Worm (Caenorhabditis elegans): ENCODE results near the gene lron-1.
A peak's percentile ranks its signal among the peaks of the same experiment; 100 is the strongest.

lron-1 gene

DNA sequence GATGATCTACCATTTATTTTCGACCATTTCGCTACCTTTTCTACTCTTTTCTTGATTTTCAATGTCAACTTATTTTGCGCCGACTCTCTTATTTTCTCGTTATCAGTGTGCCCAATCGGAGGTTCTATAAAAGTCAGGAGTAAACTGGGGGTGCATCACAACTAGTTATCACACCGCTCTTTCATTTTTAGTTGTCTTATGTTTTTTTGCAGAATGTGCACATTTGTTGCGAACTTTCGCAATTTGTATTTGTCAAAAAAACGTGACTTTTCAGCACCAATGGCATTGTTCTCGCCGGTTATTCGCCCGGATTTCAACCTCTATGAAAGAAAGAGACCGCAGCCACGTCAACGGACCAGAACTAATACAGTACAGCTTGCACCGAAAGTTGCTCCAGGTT lies 34.9 kb upstream of the lron-1 start:
- no peak for TF ChIP-seq fos-1 (tag; optimal IDR thresholded peaks at IDR 0.05)
- no peak for TF ChIP-seq skn-1 (tag; optimal IDR thresholded peaks at IDR 0.05)
- no peak for TF ChIP-seq nhr-43 (tag; optimal IDR thresholded peaks at IDR 0.05; ENCODE audit: poor library complexity, severe bottlenecking)
- TF ChIP-seq fkh-2 (tag; optimal IDR thresholded peaks at IDR 0.05), result no peak
- no peak for TF ChIP-seq nfya-1 (tag; optimal IDR thresholded peaks at IDR 0.05; ENCODE audit: insufficient read depth)
- peak; percentile 41 for TF ChIP-seq pha-4 (tag; optimal IDR thresholded peaks at IDR 0.05)
- TF ChIP-seq pqm-1 (tag; optimal IDR thresholded peaks at IDR 0.05), result peak; percentile 67
- TF ChIP-seq elt-2 (tag; optimal IDR thresholded peaks at IDR 0.05), result peak; percentile 66
- no peak for TF ChIP-seq ama-1 (optimal IDR thresholded peaks at IDR 0.05)
- no peak for TF ChIP-seq nhr-77 (tag; optimal IDR thresholded peaks at IDR 0.05)
- TF ChIP-seq nhr-12 (tag; optimal IDR thresholded peaks at IDR 0.05), result no peak
- no peak for TF ChIP-seq fkh-10 (GFP tag; optimal IDR thresholded peaks at IDR 0.05)
- no peak for TF ChIP-seq jun-1 (tag; optimal IDR thresholded peaks at IDR 0.05)
- TF ChIP-seq nhr-237 (tag; optimal IDR thresholded peaks at IDR 0.05), result no peak
- TF ChIP-seq ztf-4 (tag; optimal IDR thresholded peaks at IDR 0.05), result no peak
- no peak for TF ChIP-seq elt-1 (tag; optimal IDR thresholded peaks at IDR 0.05)

ce11 chrX:14539468-14539867 lies 33.1 kb upstream of the lron-1 start:
- no peak for TF ChIP-seq ceh-28 (tag; optimal IDR thresholded peaks at IDR 0.05)
- peak; percentile 80 for TF ChIP-seq elt-2 (tag; optimal IDR thresholded peaks at IDR 0.05)
- peak; percentile 75 for TF ChIP-seq pqm-1 (tag; optimal IDR thresholded peaks at IDR 0.05)

- TF ChIP-seq zag-1 (tag; optimal IDR thresholded peaks at IDR 0.05) (no peak), lin-39 (tag; optimal IDR thresholded peaks at IDR 0.05) (no peak), eor-1 (tag; optimal IDR thresholded peaks at IDR 0.05) (no peak), pha-4 (tag; optimal IDR thresholded peaks at IDR 0.05) (no peak), fkh-2 (tag; optimal IDR thresholded peaks at IDR 0.05) (no peak), ceh-82 (tag; optimal IDR thresholded peaks at IDR 0.05) (no peak), ceh-28 (tag; optimal IDR thresholded peaks at IDR 0.05) (no peak), mml-1 (tag; optimal IDR thresholded peaks at IDR 0.05) (no peak), nhr-67 (tag; optimal IDR thresholded peaks at IDR 0.05) (no peak), sea-2 (GFP tag; optimal IDR thresholded peaks at IDR 0.05) (no peak), unc-62 (GFP tag; optimal IDR thresholded peaks at IDR 0.05) (no peak), nhr-43 (tag; optimal IDR thresholded peaks at IDR 0.05; ENCODE audit: poor library complexity, severe bottlenecking) (no peak)
These were observed 30.5 kb upstream of the lron-1 start, which contains the start of gene fbxa-81 for ce11 chrX:14541992-14542391. Gene fbxa-81, minus strand, starts transcription at chrX:14542092.

- TF ChIP-seq tbx-2 (tag; optimal IDR thresholded peaks at IDR 0.05), result no peak
- TF ChIP-seq fkh-10 (GFP tag; optimal IDR thresholded peaks at IDR 0.05), result no peak
- TF ChIP-seq lin-39 (tag; optimal IDR thresholded peaks at IDR 0.05), result no peak
- TF ChIP-seq sea-2 (GFP tag; optimal IDR thresholded peaks at IDR 0.05), result no peak
- TF ChIP-seq nfya-1 (tag; optimal IDR thresholded peaks at IDR 0.05; ENCODE audit: insufficient read depth), result no peak
- TF ChIP-seq nhr-11 (tag; optimal IDR thresholded peaks at IDR 0.05), result no peak
- TF ChIP-seq nhr-23 (tag; optimal IDR thresholded peaks at IDR 0.05), result no peak
- TF ChIP-seq elt-1 (tag; optimal IDR thresholded peaks at IDR 0.05), result no peak
- no peak for TF ChIP-seq ceh-28 (tag; optimal IDR thresholded peaks at IDR 0.05)
- no peak for TF ChIP-seq egl-27 (tag; optimal IDR thresholded peaks at IDR 0.05)
These were observed 29.3 kb upstream of the lron-1 start, which contains the start of gene T24C2.3 for ce11 chrX:14543224-14543623. Gene T24C2.3, plus strand, starts transcription at chrX:14543524.

- no peak for TF ChIP-seq skn-1 (tag; optimal IDR thresholded peaks at IDR 0.05)
- TF ChIP-seq snpc-4 (tag; optimal IDR thresholded peaks at IDR 0.05), result no peak
- TF ChIP-seq ama-1 (optimal IDR thresholded peaks at IDR 0.05), result no peak
- no peak for TF ChIP-seq aly-2 (tag; optimal IDR thresholded peaks at IDR 0.05)
- TF ChIP-seq fkh-2 (tag; optimal IDR thresholded peaks at IDR 0.05), result no peak
- TF ChIP-seq R02D3.7 (tag; optimal IDR thresholded peaks at IDR 0.05), result no peak
- no peak for TF ChIP-seq unc-39 (tag; optimal IDR thresholded peaks at IDR 0.05)
- TF ChIP-seq elt-1 (tag; optimal IDR thresholded peaks at IDR 0.05), result no peak
- no peak for TF ChIP-seq pqm-1 (tag; optimal IDR thresholded peaks at IDR 0.05)
- TF ChIP-seq pha-4 (tag; optimal IDR thresholded peaks at IDR 0.05), result no peak
- no peak for TF ChIP-seq lsy-12 (tag; optimal IDR thresholded peaks at IDR 0.05)
- no peak for TF ChIP-seq nhr-11 (tag; optimal IDR thresholded peaks at IDR 0.05)
- TF ChIP-seq mml-1 (tag; optimal IDR thresholded peaks at IDR 0.05), result no peak
- TF ChIP-seq egl-5 (tag; optimal IDR thresholded peaks at IDR 0.05), result no peak
- no peak for TF ChIP-seq lin-39 (tag; optimal IDR thresholded peaks at IDR 0.05)
- TF ChIP-seq nhr-76 (tag; optimal IDR thresholded peaks at IDR 0.05), result no peak
- no peak for TF ChIP-seq ZK546.5 (tag; optimal IDR thresholded peaks at IDR 0.05)
- no peak for TF ChIP-seq hmg-11 (tag; optimal IDR thresholded peaks at IDR 0.05)
- no peak for TF ChIP-seq nhr-237 (tag; optimal IDR thresholded peaks at IDR 0.05)
These were observed 27.0 kb upstream of the lron-1 start, which contains the start of gene enri-2 for ce11 chrX:14545543-14545942. Gene enri-2, plus strand, starts transcription at chrX:14545843.

Data from whole organism, L3 larva.